Worm (Caenorhabditis elegans): ENCODE results near the gene W06H8.6.

W06H8.6 gene

ce11 chrV:6248714-6249113, 21.9 kb upstream of the W06H8.6 start (continued):
- TF ChIP-seq fkh-10 (GFP tag; optimal IDR thresholded peaks at IDR 0.05) = no peak
- no peak for TF ChIP-seq skn-1 (tag; optimal IDR thresholded peaks at IDR 0.05)
- no peak for TF ChIP-seq lsy-12 (tag; optimal IDR thresholded peaks at IDR 0.05)
- no peak for TF ChIP-seq nhr-237 (tag; optimal IDR thresholded peaks at IDR 0.05)
- no peak for TF ChIP-seq unc-62 (GFP tag; optimal IDR thresholded peaks at IDR 0.05)
- no peak for TF ChIP-seq mml-1 (tag; optimal IDR thresholded peaks at IDR 0.05)
- no peak for TF ChIP-seq snpc-4 (tag; optimal IDR thresholded peaks at IDR 0.05)
- no peak for TF ChIP-seq nhr-25 (tag; optimal IDR thresholded peaks at IDR 0.05)
- no peak for TF ChIP-seq nhr-28 (tag; optimal IDR thresholded peaks at IDR 0.05)
- no peak for TF ChIP-seq ZK546.5 (tag; optimal IDR thresholded peaks at IDR 0.05)
- TF ChIP-seq pqm-1 (tag; optimal IDR thresholded peaks at IDR 0.05) = peak; percentile 32
- no peak for TF ChIP-seq ceh-16 (tag; optimal IDR thresholded peaks at IDR 0.05)
- no peak for TF ChIP-seq hmg-11 (tag; optimal IDR thresholded peaks at IDR 0.05)

ce11 chrV:6247397-6247796, 20.6 kb upstream of the W06H8.6 start:
- TF ChIP-seq jun-1 (tag; optimal IDR thresholded peaks at IDR 0.05) (peak; percentile 32), mml-1 (tag; optimal IDR thresholded peaks at IDR 0.05) (no peak), nhr-77 (tag; optimal IDR thresholded peaks at IDR 0.05) (no peak), nhr-23 (tag; optimal IDR thresholded peaks at IDR 0.05) (peak; percentile 93), unc-62 (GFP tag; optimal IDR thresholded peaks at IDR 0.05) (peak; percentile 9), lsy-12 (tag; optimal IDR thresholded peaks at IDR 0.05) (no peak), mdl-1 (tag; optimal IDR thresholded peaks at IDR 0.05) (peak; percentile 59), skn-1 (tag; optimal IDR thresholded peaks at IDR 0.05) (no peak), ceh-28 (tag; optimal IDR thresholded peaks at IDR 0.05) (peak; percentile 50), nhr-25 (tag; optimal IDR thresholded peaks at IDR 0.05) (peak; percentile 82), ceh-82 (tag; optimal IDR thresholded peaks at IDR 0.05) (no peak), lin-15B (tag; optimal IDR thresholded peaks at IDR 0.05) (no peak), nhr-43 (tag; optimal IDR thresholded peaks at IDR 0.05; ENCODE audit: poor library complexity, severe bottlenecking) (peak; percentile 97), nhr-11 (tag; optimal IDR thresholded peaks at IDR 0.05) (no peak), pha-4 (tag; optimal IDR thresholded peaks at IDR 0.05) (no peak), fos-1 (tag; optimal IDR thresholded peaks at IDR 0.05) (no peak), elt-3 (tag; optimal IDR thresholded peaks at IDR 0.05) (peak; percentile 45 to 94 (median 89)), pqm-1 (tag; optimal IDR thresholded peaks at IDR 0.05) (peak; percentile 29), nhr-28 (tag; optimal IDR thresholded peaks at IDR 0.05) (no peak), ama-1 (optimal IDR thresholded peaks at IDR 0.05) (no peak), R02D3.7 (tag; optimal IDR thresholded peaks at IDR 0.05) (peak; percentile 34), elt-2 (tag; optimal IDR thresholded peaks at IDR 0.05) (peak; percentile 79), aly-2 (tag; optimal IDR thresholded peaks at IDR 0.05) (no peak)

- TF ChIP-seq tbx-2 (tag; optimal IDR thresholded peaks at IDR 0.05) (peak; percentile 89), lsy-12 (tag; optimal IDR thresholded peaks at IDR 0.05) (peak; percentile 79), mml-1 (tag; optimal IDR thresholded peaks at IDR 0.05) (no peak), jun-1 (tag; optimal IDR thresholded peaks at IDR 0.05) (peak; percentile 76), pqm-1 (tag; optimal IDR thresholded peaks at IDR 0.05) (peak; percentile 86), nhr-77 (tag; optimal IDR thresholded peaks at IDR 0.05) (no peak), nhr-25 (tag; optimal IDR thresholded peaks at IDR 0.05) (peak; percentile 96), snpc-4 (tag; optimal IDR thresholded peaks at IDR 0.05) (peak; percentile 21), unc-62 (GFP tag; optimal IDR thresholded peaks at IDR 0.05) (peak; percentile 78), nhr-23 (tag; optimal IDR thresholded peaks at IDR 0.05) (peak; percentile 96), nhr-237 (tag; optimal IDR thresholded peaks at IDR 0.05) (no peak), mdl-1 (tag; optimal IDR thresholded peaks at IDR 0.05) (peak; percentile 76), R02D3.7 (tag; optimal IDR thresholded peaks at IDR 0.05) (peak; percentile 76), elt-1 (tag; optimal IDR thresholded peaks at IDR 0.05) (peak; percentile 44), nhr-43 (tag; optimal IDR thresholded peaks at IDR 0.05; ENCODE audit: poor library complexity, severe bottlenecking) (peak; percentile 98), nfya-1 (tag; optimal IDR thresholded peaks at IDR 0.05; ENCODE audit: insufficient read depth) (peak; percentile 84), elt-3 (tag; optimal IDR thresholded peaks at IDR 0.05) (peak; percentile 60 to 90 (median 85)), skn-1 (tag; optimal IDR thresholded peaks at IDR 0.05) (peak; percentile 34), daf-12 (tag; optimal IDR thresholded peaks at IDR 0.05) (no peak), ceh-82 (tag; optimal IDR thresholded peaks at IDR 0.05) (peak; percentile 70), egl-5 (tag; optimal IDR thresholded peaks at IDR 0.05) (peak; percentile 6), nhr-76 (tag; optimal IDR thresholded peaks at IDR 0.05) (no peak), ZK546.5 (tag; optimal IDR thresholded peaks at IDR 0.05) (no peak), lin-39 (tag; optimal IDR thresholded peaks at IDR 0.05) (peak; percentile 88), ceh-28 (tag; optimal IDR thresholded peaks at IDR 0.05) (peak; percentile 81), nhr-28 (tag; optimal IDR thresholded peaks at IDR 0.05) (peak; percentile 23), ztf-4 (tag; optimal IDR thresholded peaks at IDR 0.05) (peak; percentile 53), hmg-11 (tag; optimal IDR thresholded peaks at IDR 0.05) (peak; percentile 67), lin-15B (tag; optimal IDR thresholded peaks at IDR 0.05) (peak; percentile 21), nhr-12 (tag; optimal IDR thresholded peaks at IDR 0.05) (no peak), nhr-11 (tag; optimal IDR thresholded peaks at IDR 0.05) (peak; percentile 48), elt-2 (tag; optimal IDR thresholded peaks at IDR 0.05) (peak; percentile 62), fkh-10 (GFP tag; optimal IDR thresholded peaks at IDR 0.05) (no peak), egl-27 (tag; optimal IDR thresholded peaks at IDR 0.05) (peak; percentile 85), nhr-67 (tag; optimal IDR thresholded peaks at IDR 0.05) (no peak), sea-2 (GFP tag; optimal IDR thresholded peaks at IDR 0.05) (peak; percentile 51), pha-4 (tag; optimal IDR thresholded peaks at IDR 0.05) (peak; percentile 96)
Observed at ce11 chrV:6246454-6246981, 19.7 kb upstream of the W06H8.6 start, which contains the start of gene dmd-7. Gene dmd-7 (plus strand): TSS chrV:6246931.
